Worm (Caenorhabditis elegans) whole organism, young adult: ENCODE measurements around the gene egas-4.
A peak's percentile ranks its signal among the peaks of the same experiment; 100 is the strongest.

Experiments used
- C17E4.6 ChIP-seq: fragments of 200-800 bp; sonication (Bioruptor generic); IDR thresholded peaks from 2 replicates; pipeline ENCODE4 v1.3.6; 2022; ENCODE audit warnings: missing genetic modification reagents, missing genetic modification characterization, missing compliant biosample characterization
- F22D6.2 ChIP-seq: sonication (generic microtip); optimal IDR thresholded peaks from 2 replicates; lab custom pipeline; 2016; ENCODE audit warnings: mild to moderate bottlenecking, missing genetic modification characterization, missing compliant biosample characterization
- F23B12.7 ChIP-seq: sonication (generic microtip); optimal IDR thresholded peaks from 2 replicates; lab custom pipeline; 2017; ENCODE audit warnings: missing genetic modification characterization, mild to moderate bottlenecking, missing compliant biosample characterization, antibody characterized with exemption, moderate library complexity; ENCODE audit not compliant: insufficient read depth
- F49E8.2 ChIP-seq: sonication (generic microtip); optimal IDR thresholded peaks from 3 replicates; lab custom pipeline; 2017; ENCODE audit warnings: missing genetic modification characterization, mild to moderate bottlenecking, missing compliant biosample characterization, antibody characterized with exemption, moderate library complexity; ENCODE audit not compliant: insufficient read depth
- K11D2.4 ChIP-seq: fragments of 200-800 bp; sonication (Bioruptor generic); IDR thresholded peaks from 2 replicates; pipeline ENCODE4 v1.3.6; 2022; ENCODE audit warnings: missing genetic modification reagents, missing genetic modification characterization, missing compliant biosample characterization
- aptf-3 ChIP-seq: fragments of 200-800 bp; sonication (Bioruptor generic); IDR thresholded peaks from 2 replicates; pipeline ENCODE4 v1.3.6; 2022; ENCODE audit warnings: missing genetic modification characterization, missing compliant biosample characterization
- attf-3 ChIP-seq: fragments of 200-800 bp; sonication (Bioruptor generic); conservative IDR thresholded peaks from 2 replicates; pipeline ENCODE4 v1.3.6; 2022; ENCODE audit warnings: missing genetic modification reagents, missing genetic modification characterization, missing compliant biosample characterization
- bed-2 ChIP-seq: fragments of 200-800 bp; sonication (Bioruptor generic); IDR thresholded peaks from 2 replicates; pipeline ENCODE4 v1.3.6; 2022; ENCODE audit warnings: missing genetic modification reagents, missing genetic modification characterization, missing compliant biosample characterization
- cebp-2 ChIP-seq: fragments of 200-800 bp; sonication (Bioruptor generic); IDR thresholded peaks from 2 replicates; pipeline ENCODE4 v1.3.6; 2022; ENCODE audit warnings: missing genetic modification characterization, missing compliant biosample characterization
- dpl-1 ChIP-seq: fragments of 150-350 bp; optimal IDR thresholded peaks from 2 replicates; lab custom pipeline; 2014; ENCODE audit warnings: missing biosample characterization, missing genetic modification reagents, missing genetic modification characterization
- egl-44 ChIP-seq: fragments of 200-800 bp; sonication (Bioruptor generic); IDR thresholded peaks from 2 replicates; pipeline ENCODE4 v1.3.6; 2022; ENCODE audit warnings: missing genetic modification reagents, missing genetic modification characterization, missing compliant biosample characterization
- hlh-26 ChIP-seq: fragments of 200-800 bp; sonication (Bioruptor generic); conservative IDR thresholded peaks from 2 replicates; pipeline ENCODE4 v1.3.6; 2022; ENCODE audit warnings: missing genetic modification reagents, missing genetic modification characterization, missing compliant biosample characterization
- lin-35 ChIP-seq, 3 experiments: fragments of 150-350 bp in 2 of 3; sonication (generic microtip) in 1 of 3; optimal IDR thresholded peaks; 2 replicates each; lab custom pipeline; 2014 to 2018; ENCODE audit warnings: missing biosample characterization in 3 of 3, missing genetic modification characterization in 3 of 3, missing genetic modification reagents in 3 of 3
- lin-54 ChIP-seq: fragments of 200-800 bp; sonication (Bioruptor generic); optimal IDR thresholded peaks from 2 replicates; lab custom pipeline; 2018; ENCODE audit warnings: mild to moderate bottlenecking, missing genetic modification characterization, missing compliant biosample characterization
- madf-3 ChIP-seq: fragments of 200-800 bp; sonication (Bioruptor generic); IDR thresholded peaks from 2 replicates; pipeline ENCODE4 v1.3.6; 2022; ENCODE audit warnings: missing genetic modification reagents, missing genetic modification characterization, missing compliant biosample characterization
- madf-6 ChIP-seq: fragments of 200-800 bp; sonication (Bioruptor generic); IDR thresholded peaks from 2 replicates; pipeline ENCODE4 v1.3.6; 2022; ENCODE audit warnings: missing genetic modification reagents, missing genetic modification characterization, missing compliant biosample characterization
- mcd-1 ChIP-seq: fragments of 200-800 bp; sonication (Bioruptor generic); IDR thresholded peaks from 2 replicates; pipeline ENCODE4 v1.3.6; 2022; ENCODE audit warnings: missing genetic modification reagents, missing genetic modification characterization, missing compliant biosample characterization
- mes-4 ChIP-seq: sonication (generic microtip); optimal IDR thresholded peaks from 2 replicates; lab custom pipeline; 2016; ENCODE audit warnings: missing genotype, missing genetic modification characterization, missing compliant biosample characterization
- nfya-2 ChIP-seq: fragments of 200-800 bp; sonication (Bioruptor generic); IDR thresholded peaks from 2 replicates; pipeline ENCODE4 v1.3.6; 2022; ENCODE audit warnings: missing genetic modification reagents, missing genetic modification characterization, missing compliant biosample characterization
- nfyb-1 ChIP-seq: fragments of 200-800 bp; sonication (Bioruptor generic); IDR thresholded peaks from 2 replicates; pipeline ENCODE4 v1.3.6; 2022; ENCODE audit warnings: missing genetic modification reagents, missing genetic modification characterization, missing compliant biosample characterization
- nhr-120 ChIP-seq: fragments of 200-800 bp; sonication (Bioruptor generic); IDR thresholded peaks from 2 replicates; pipeline ENCODE4 v1.3.6; 2022; ENCODE audit warnings: missing genetic modification characterization, missing compliant biosample characterization
- nhr-80 ChIP-seq: sonication (generic microtip); optimal IDR thresholded peaks from 2 replicates; lab custom pipeline; 2016; ENCODE audit warnings: missing genetic modification characterization, missing compliant biosample characterization
- nhr-90 ChIP-seq: sonication (generic microtip); optimal IDR thresholded peaks from 2 replicates; lab custom pipeline; 2016; ENCODE audit warnings: missing genotype, mild to moderate bottlenecking, missing genetic modification characterization, missing compliant biosample characterization
- rcor-1 ChIP-seq: fragments of 200-800 bp; sonication (Bioruptor generic); IDR thresholded peaks from 2 replicates; pipeline ENCODE4 v1.3.6; 2022; ENCODE audit warnings: missing genetic modification reagents, missing genetic modification characterization, missing compliant biosample characterization
- snpc-4 ChIP-seq, 5 experiments: fragments of 150-350 bp in 1 of 5; sonication (generic microtip) in 4 of 5; optimal IDR thresholded peaks; 2 replicates each; lab custom pipeline; 2014 to 2018; ENCODE audit warnings: missing genetic modification characterization in 5 of 5, missing biosample characterization in 3 of 5, antibody characterized with exemption in 2 of 5, mild to moderate bottlenecking in 2 of 5, missing compliant biosample characterization in 2 of 5, missing genotype in 2 of 5, moderate library complexity in 2 of 5, missing genetic modification reagents in 1 of 5
- sptf-2 ChIP-seq: fragments of 200-800 bp; sonication (Bioruptor generic); optimal IDR thresholded peaks from 2 replicates; lab custom pipeline; 2018; ENCODE audit warnings: mild to moderate bottlenecking, missing genetic modification characterization, missing compliant biosample characterization
- unc-130 ChIP-seq: sonication (generic microtip); optimal IDR thresholded peaks from 2 replicates; lab custom pipeline; 2016; ENCODE audit warnings: missing genetic modification reagents, missing genetic modification characterization, missing compliant biosample characterization
- ztf-25 ChIP-seq: fragments of 200-800 bp; sonication (Bioruptor generic); IDR thresholded peaks from 2 replicates; pipeline ENCODE4 v1.3.6; 2022; ENCODE audit warnings: missing genetic modification reagents, missing genetic modification characterization, missing compliant biosample characterization
- ztf-26 ChIP-seq: sonication (generic microtip); optimal IDR thresholded peaks from 2 replicates; lab custom pipeline; 2017; ENCODE audit warnings: missing genetic modification characterization, missing compliant biosample characterization
- ztf-3 ChIP-seq: fragments of 200-800 bp; sonication (Bioruptor generic); optimal IDR thresholded peaks from 2 replicates; lab custom pipeline; 2018; ENCODE audit warnings: mild to moderate bottlenecking, missing genetic modification characterization, missing compliant biosample characterization
- ztf-6 ChIP-seq: fragments of 200-800 bp; sonication (Bioruptor generic); IDR thresholded peaks from 2 replicates; pipeline ENCODE4 v1.3.6; 2022; ENCODE audit warnings: missing genetic modification reagents, missing genetic modification characterization, missing compliant biosample characterization

egas-4 gene

DNA sequence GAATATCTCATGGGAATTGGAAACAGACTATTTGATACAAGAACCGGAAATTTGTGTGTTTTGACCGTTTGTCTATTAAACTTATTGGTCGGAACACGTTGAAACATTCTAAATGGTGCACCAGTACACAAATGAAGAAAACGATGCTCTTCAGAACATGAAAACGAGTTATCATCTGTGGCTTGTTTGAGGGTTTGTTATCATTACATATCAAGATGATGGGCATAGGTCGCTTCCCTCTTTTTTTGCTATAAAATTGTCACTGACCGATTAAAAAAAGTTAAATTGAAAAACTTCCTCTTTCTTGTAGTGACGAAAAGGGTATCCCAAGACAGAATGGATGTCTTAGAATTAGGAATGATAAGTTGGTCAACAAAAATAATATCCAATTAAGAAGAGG is 29.0 kb downstream of the egas-4 start:
- TF ChIP-seq unc-130 (GFP tag; lab: Kevin White, UChicago) = no peak
- no peak for TF ChIP-seq mes-4 (tag; lab: Kevin White, UChicago)
- TF ChIP-seq rcor-1 (GFP tag; lab: Robert Waterston, UW) = no peak
- TF ChIP-seq snpc-4 (GFP tag; optimal IDR thresholded peaks at IDR 0.05; lab: Kevin White, UChicago) = no peak
- TF ChIP-seq snpc-4 (tag; optimal IDR thresholded peaks at IDR 0.05; lab: Kevin White, UChicago) = no peak
- TF ChIP-seq K11D2.4 = no peak
- TF ChIP-seq nhr-80 (tag; lab: Kevin White, UChicago) = peak; percentile 62
- TF ChIP-seq F49E8.2 (tag; lab: Kevin White, UChicago) = no peak

DNA sequence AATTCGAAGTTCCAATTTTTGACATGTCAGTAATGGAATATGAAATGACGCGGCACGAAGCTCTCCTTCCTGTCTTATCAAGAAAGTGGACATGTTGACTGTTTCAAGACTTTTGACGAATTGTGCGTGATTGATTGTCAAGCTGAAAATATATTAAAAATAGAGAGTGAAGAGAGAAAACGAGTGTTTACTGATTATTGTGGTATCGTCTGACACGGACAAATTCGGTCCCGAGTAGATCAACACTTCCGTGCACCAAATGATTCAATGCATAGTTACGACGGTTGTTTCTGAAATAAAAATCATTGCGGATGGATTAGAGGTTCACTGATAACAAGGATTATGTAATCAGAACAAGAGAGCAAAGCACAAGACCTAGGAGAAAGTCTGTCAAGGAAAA is 30.5 kb downstream of the egas-4 start:
- TF ChIP-seq nhr-80 (tag; lab: Kevin White, UChicago) (peak; percentile 55), hlh-26 (no peak), ztf-3 (GFP tag; lab: Kevin White, UChicago) (no peak)

DNA sequence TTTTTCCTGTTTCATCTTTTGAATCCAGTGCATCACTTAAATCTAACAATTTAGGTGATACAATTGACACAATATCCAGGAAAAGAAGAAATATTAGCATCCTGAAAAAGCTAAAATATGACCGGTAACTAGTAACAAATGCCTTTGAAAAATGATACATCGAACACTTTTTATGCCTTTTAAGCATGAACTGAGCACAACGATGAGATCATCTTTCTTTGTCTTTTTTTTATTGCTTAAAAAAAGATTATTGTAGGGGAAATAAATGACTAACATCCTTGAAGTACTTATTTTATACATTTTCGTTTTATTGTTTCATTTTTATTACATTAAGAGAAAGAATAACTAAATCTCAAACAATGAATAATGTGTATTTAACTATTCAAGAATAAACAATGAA is 31.8 kb downstream of the egas-4 start, which contains the start of gene F13B6.3:
F13B6.3 (minus strand) TSS at position 101 of the 400 bp plus-strand sequence.
- no peak for TF ChIP-seq egl-44 (GFP tag; lab: Robert Waterston, UW)
- TF ChIP-seq nfya-2 (GFP tag; lab: Robert Waterston, UW) = no peak
- no peak for TF ChIP-seq nfyb-1
- TF ChIP-seq F22D6.2 (tag; lab: Kevin White, UChicago) = no peak
- TF ChIP-seq madf-6 (GFP tag; lab: Robert Waterston, UW) = no peak
- no peak for TF ChIP-seq dpl-1 (GFP tag; lab: Kevin White, UChicago)
- TF ChIP-seq aptf-3 (GFP tag; lab: Robert Waterston, UW) = no peak
- no peak for TF ChIP-seq lin-54 (GFP tag; lab: Kevin White, UChicago)
- TF ChIP-seq mes-4 (tag; lab: Kevin White, UChicago) = no peak
- TF ChIP-seq bed-2 (GFP tag; lab: Robert Waterston, UW) = no peak

DNA sequence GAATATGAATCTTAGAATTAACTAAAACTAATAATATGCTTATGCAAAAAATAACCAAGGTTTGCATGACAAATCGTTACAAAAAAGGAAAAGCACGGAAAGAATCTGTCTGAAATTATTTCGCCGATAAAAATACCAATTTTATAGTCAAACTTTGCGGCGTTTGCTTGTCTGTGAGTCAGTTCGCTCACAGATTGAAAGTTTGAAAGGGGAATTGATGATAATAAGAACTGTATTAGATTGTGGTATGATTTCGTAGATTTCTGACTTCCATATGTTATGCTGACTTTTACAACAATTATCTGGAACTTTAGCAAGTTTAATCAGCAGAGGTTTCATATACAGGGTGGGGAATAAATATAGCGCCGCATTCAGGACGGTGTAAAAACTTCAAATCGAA is 37.4 kb downstream of the egas-4 start, which contains the start of gene F13B6.2:
F13B6.2 (minus strand) TSS at position 101 of the 400 bp plus-strand sequence.
- TF ChIP-seq ztf-6 = no peak
- no peak for TF ChIP-seq sptf-2 (GFP tag; lab: Kevin White, UChicago)
- TF ChIP-seq cebp-2 (GFP tag; lab: Robert Waterston, UW) = no peak
- no peak for TF ChIP-seq madf-3 (GFP tag; lab: Robert Waterston, UW)
- no peak for TF ChIP-seq ztf-26 (tag; lab: Kevin White, UChicago)
- no peak for TF ChIP-seq C17E4.6
- TF ChIP-seq lin-35 (GFP tag; optimal IDR thresholded peaks at IDR 0.05; lab: Kevin White, UChicago) = no peak
- TF ChIP-seq mcd-1 = no peak
- TF ChIP-seq attf-3 (GFP tag; lab: Robert Waterston, UW) = no peak
- TF ChIP-seq F23B12.7 (tag; lab: Kevin White, UChicago) = no peak
- TF ChIP-seq ztf-25 (GFP tag; lab: Robert Waterston, UW) = no peak

DNA sequence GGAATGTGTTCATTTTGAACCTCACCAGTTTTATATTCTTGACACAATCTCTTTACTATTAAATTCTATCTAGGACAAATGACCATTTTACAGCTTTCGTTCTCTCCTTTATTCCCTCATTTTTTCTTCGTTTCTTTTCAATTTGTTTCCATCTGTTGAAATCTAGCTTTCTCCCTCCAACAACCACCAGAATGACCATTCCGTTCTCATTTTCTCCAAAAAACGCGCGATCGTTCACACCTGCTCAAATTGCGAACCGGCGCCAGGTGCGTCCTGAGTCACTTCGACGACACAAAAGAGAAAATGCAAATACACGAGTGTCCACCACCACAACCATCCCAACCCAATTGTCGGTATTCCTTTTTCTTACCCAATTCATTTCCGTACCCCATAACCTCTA is 41.4 kb downstream of the egas-4 start, which contains the start of gene F13B6.1:
F13B6.1 (plus strand) TSS at position 301 of the 400 bp plus-strand sequence.
- TF ChIP-seq nhr-120 (GFP tag; lab: Robert Waterston, UW) = no peak
- no peak for TF ChIP-seq nhr-90
